Worm (Caenorhabditis elegans) whole organism, L4 larva: ENCODE measurements around the gene srg-40.

Experiments
- ZK546.5 ChIP-seq, 2 experiments: sonication (generic microtip); optimal IDR thresholded peaks; 2 replicates each; lab custom pipeline; 2017; ENCODE audit warnings: missing biosample characterization in 2 of 2, missing genetic modification characterization in 2 of 2
- duxl-1 ChIP-seq: sonication (generic microtip); optimal IDR thresholded peaks from 2 replicates; lab custom pipeline; 2016; ENCODE audit warnings: mild to moderate bottlenecking, missing genetic modification characterization, moderate library complexity, missing compliant biosample characterization; ENCODE audit not compliant: poor library complexity
- lin-13 ChIP-seq: fragments of 150-350 bp; optimal IDR thresholded peaks from 2 replicates; lab custom pipeline; 2014; ENCODE audit warnings: missing biosample characterization, missing genetic modification reagents, missing genetic modification characterization
- lin-29 ChIP-seq: fragments of 200-800 bp; sonication (Bioruptor generic); IDR thresholded peaks from 2 replicates; pipeline ENCODE4 v1.3.6; 2022; ENCODE audit warnings: missing genetic modification reagents, missing genetic modification characterization, missing compliant biosample characterization
- nhr-237 ChIP-seq: sonication (generic microtip); optimal IDR thresholded peaks from 2 replicates; lab custom pipeline; 2017; ENCODE audit warnings: missing biosample characterization, missing genetic modification characterization
- zag-1 ChIP-seq: fragments of 150-350 bp; optimal IDR thresholded peaks from 2 replicates; lab custom pipeline; 2014; ENCODE audit warnings: missing biosample characterization, missing genetic modification characterization

DNA sequence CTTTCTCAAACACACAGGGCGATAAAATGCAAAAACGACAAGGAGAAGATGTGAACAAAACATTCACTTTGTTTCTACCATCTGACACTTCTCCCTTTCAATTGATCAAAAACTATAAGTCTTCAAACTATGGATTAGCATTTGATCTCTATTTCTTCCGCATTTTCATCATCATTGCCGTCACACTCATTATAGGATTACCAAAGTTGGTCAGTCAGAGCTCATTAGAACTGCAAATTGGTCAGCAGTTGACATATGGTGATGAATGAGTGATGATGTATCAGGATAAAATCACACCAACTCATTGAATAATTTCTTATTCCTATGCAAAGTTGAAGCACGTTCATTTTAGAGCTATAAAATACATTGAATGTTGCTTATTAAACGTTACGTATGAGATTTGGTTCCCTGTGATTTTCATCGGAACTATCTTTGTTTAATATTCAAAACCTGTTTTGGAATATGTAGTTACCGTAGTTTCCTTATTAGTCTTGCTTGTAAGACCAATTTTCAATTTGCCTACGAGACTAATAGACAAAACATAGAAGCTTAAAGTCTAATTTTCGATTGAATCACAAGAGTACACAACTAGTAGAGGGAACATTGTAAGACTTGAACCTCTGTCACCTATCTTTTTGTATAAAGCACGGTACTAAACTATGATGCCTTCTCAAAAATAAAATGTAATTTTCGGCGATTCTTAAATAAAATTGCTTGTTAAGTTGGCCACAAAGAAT is 45.2 kb upstream of the srg-40 start:
- no peak for TF ChIP-seq nhr-237
- TF ChIP-seq lin-29 (GFP tag; lab: Robert Waterston, UW), result no peak
- TF ChIP-seq lin-13 (GFP tag; lab: Kevin White, UChicago), result no peak
- TF ChIP-seq zag-1, result no peak
- TF ChIP-seq duxl-1, result no peak
- no peak for TF ChIP-seq ZK546.5 (tag; optimal IDR thresholded peaks at IDR 0.05; lab: Kevin White, UChicago)
